Fruit fly (Drosophila melanogaster): ENCODE data around the gene CG13021.
A peak's percentile ranks its signal among the peaks of the same experiment; 100 is the strongest.

The CG13021 gene

dm6 chrX:3538775-3539174, 24.7 kb downstream of the CG13021 start (continued):
- no peak for TF ChIP-seq Blimp-1 (GFP tag; optimal IDR thresholded peaks at IDR 0.05)
- peak; percentile 25 for TF ChIP-seq Hr39 (GFP tag; optimal IDR thresholded peaks at IDR 0.05)
- peak; percentile 55 for TF ChIP-seq acj6 (GFP tag; optimal IDR thresholded peaks at IDR 0.05)
- no peak for TF ChIP-seq Ets96B (tag; optimal IDR thresholded peaks at IDR 0.05)
- no peak for TF ChIP-seq CG1621 (tag; optimal IDR thresholded peaks at IDR 0.05)

dm6 chrX:3545849-3546518, 31.9 kb downstream of the CG13021 start:
- peak; percentile 95 for TF ChIP-seq svp (GFP tag)
- TF ChIP-seq Sox15 (GFP tag; optimal IDR thresholded peaks at IDR 0.05) = peak; percentile 76
- no peak for TF ChIP-seq Hr38 (GFP tag; optimal IDR thresholded peaks at IDR 0.05)
- peak; percentile 80 for TF ChIP-seq CG7368 (GFP tag; optimal IDR thresholded peaks at IDR 0.05)
- peak; percentile 42 for TF ChIP-seq fd85E (GFP tag; optimal IDR thresholded peaks at IDR 0.05)
- peak; percentile 76 for TF ChIP-seq Met (GFP tag; optimal IDR thresholded peaks at IDR 0.05)
- peak; percentile 92 for TF ChIP-seq CG6792 (GFP tag; optimal IDR thresholded peaks at IDR 0.05)
- peak; percentile 80 for TF ChIP-seq vri (GFP tag; optimal IDR thresholded peaks at IDR 0.05)
- peak; percentile 70 to 91 for TF ChIP-seq salr (GFP tag; optimal IDR thresholded peaks at IDR 0.05)
- peak; percentile 87 for TF ChIP-seq dsx (GFP tag; optimal IDR thresholded peaks at IDR 0.05; ENCODE audit: poor library complexity, severe bottlenecking)
- TF ChIP-seq CG6163 (GFP tag; IDR thresholded peaks at IDR 0.05) = peak; percentile 97
- peak; percentile 94 for TF ChIP-seq OdsH (GFP tag; optimal IDR thresholded peaks at IDR 0.05)
- peak; percentile 74 for TF ChIP-seq Eip93F (GFP tag; optimal IDR thresholded peaks at IDR 0.05)
- TF ChIP-seq CG10669 (GFP tag; optimal IDR thresholded peaks at IDR 0.05) = peak; percentile 87
- peak; percentile 83 for TF ChIP-seq CG1621 (tag; optimal IDR thresholded peaks at IDR 0.05)
- TF ChIP-seq Gug (GFP tag; IDR thresholded peaks at IDR 0.05) = peak; percentile 94
- TF ChIP-seq spab (GFP tag; optimal IDR thresholded peaks at IDR 0.05) = peak; percentile 79
- peak; percentile 90 for TF ChIP-seq CG8632 (GFP tag; optimal IDR thresholded peaks at IDR 0.05)
- TF ChIP-seq achi (GFP tag; optimal IDR thresholded peaks at IDR 0.05) = peak; percentile 93
- peak; percentile 68 for TF ChIP-seq CG3032 (tag; optimal IDR thresholded peaks at IDR 0.05)
- TF ChIP-seq CG6808 (GFP tag; optimal IDR thresholded peaks at IDR 0.05) = peak; percentile 81
- TF ChIP-seq CG15336 (GFP tag; IDR thresholded peaks at IDR 0.05) = peak; percentile 98
- peak; percentile 87 for TF ChIP-seq Ets96B (tag; optimal IDR thresholded peaks at IDR 0.05)
- TF ChIP-seq CG11902 (GFP tag; optimal IDR thresholded peaks at IDR 0.05) = peak; percentile 72
- peak; percentile 70 for TF ChIP-seq CG9139 (GFP tag; optimal IDR thresholded peaks at IDR 0.05)
- TF ChIP-seq dac (GFP tag; optimal IDR thresholded peaks at IDR 0.05) = peak; percentile 89
- TF ChIP-seq CG31627 (GFP tag; optimal IDR thresholded peaks at IDR 0.05) = peak; percentile 83
- peak; percentile 94 for TF ChIP-seq Sox14 (GFP tag; optimal IDR thresholded peaks at IDR 0.05)
- TF ChIP-seq CG4318 (GFP tag; optimal IDR thresholded peaks at IDR 0.05) = peak; percentile 90
- TF ChIP-seq Lpt (GFP tag; optimal IDR thresholded peaks at IDR 0.05) = peak; percentile 95
- peak; percentile 85 for TF ChIP-seq Hr39 (GFP tag; optimal IDR thresholded peaks at IDR 0.05)
- TF ChIP-seq CG34406 (GFP tag; optimal IDR thresholded peaks at IDR 0.05) = peak; percentile 92
- peak; percentile 94 for TF ChIP-seq CG10631 (GFP tag; optimal IDR thresholded peaks at IDR 0.05)
- TF ChIP-seq CG11294 (GFP tag; IDR thresholded peaks at IDR 0.05) = peak; percentile 90
- peak; percentile 98 for TF ChIP-seq CG8119 (GFP tag; IDR thresholded peaks at IDR 0.05)
- TF ChIP-seq Blimp-1 (GFP tag; optimal IDR thresholded peaks at IDR 0.05) = peak; percentile 62
- TF ChIP-seq fd59A (GFP tag; optimal IDR thresholded peaks at IDR 0.05) = peak; percentile 84
- peak; percentile 93 for TF ChIP-seq Hr4 (GFP tag; optimal IDR thresholded peaks at IDR 0.05)
- TF ChIP-seq topi (GFP tag; optimal IDR thresholded peaks at IDR 0.05) = peak; percentile 93
- peak; percentile 97 for TF ChIP-seq CG32006 (GFP tag; optimal IDR thresholded peaks at IDR 0.05)
- peak; percentile 87 for TF ChIP-seq CG11762 (GFP tag; optimal IDR thresholded peaks at IDR 0.05; ENCODE audit: insufficient read depth)
- peak; percentile 85 to 88 for TF ChIP-seq ss (GFP tag; optimal IDR thresholded peaks at IDR 0.05)
- TF ChIP-seq cyc (GFP tag; optimal IDR thresholded peaks at IDR 0.05) = peak; percentile 86
- peak; percentile 87 for TF ChIP-seq CG16779 (tag; optimal IDR thresholded peaks at IDR 0.05)
- peak; percentile 93 for TF ChIP-seq CG3919 (GFP tag; optimal IDR thresholded peaks at IDR 0.05)
- TF ChIP-seq net (GFP tag; optimal IDR thresholded peaks at IDR 0.05) = peak; percentile 91
- TF ChIP-seq Ets21C (GFP tag; optimal IDR thresholded peaks at IDR 0.05) = peak; percentile 72
